Worm (Caenorhabditis elegans) whole organism, young adult: ENCODE measurements around the gene F49C12.5.

Experiments
- D2030.7 ChIP-seq: fragments of 200-800 bp; sonication (Bioruptor generic); IDR thresholded peaks from 2 replicates; pipeline ENCODE4 v1.3.6; 2022; ENCODE audit warnings: missing genetic modification reagents, missing genetic modification characterization, missing compliant biosample characterization
- F57A8.1 ChIP-seq: fragments of 200-800 bp; sonication (Bioruptor generic); optimal IDR thresholded peaks from 2 replicates; lab custom pipeline; 2018; ENCODE audit warnings: mild to moderate bottlenecking, missing genetic modification characterization, moderate library complexity, missing compliant biosample characterization
- ama-1 ChIP-seq, 3 experiments: fragments of 150-350 bp in 1 of 3; sonication (generic microtip) in 2 of 3; optimal IDR thresholded peaks; 2 replicates each; lab custom pipeline; 2014 to 2018; ENCODE audit warnings: missing biosample characterization in 2 of 3, missing genetic modification characterization in 2 of 3, missing genetic modification reagents in 2 of 3
- atf-7 ChIP-seq: sonication (generic microtip); optimal IDR thresholded peaks from 2 replicates; lab custom pipeline; 2017; ENCODE audit warnings: mild to moderate bottlenecking, missing genetic modification characterization, missing compliant biosample characterization
- dpl-1 ChIP-seq: fragments of 150-350 bp; optimal IDR thresholded peaks from 2 replicates; lab custom pipeline; 2014; ENCODE audit warnings: missing biosample characterization, missing genetic modification reagents, missing genetic modification characterization
- ets-4 ChIP-seq: fragments of 200-800 bp; sonication (Bioruptor generic); optimal IDR thresholded peaks from 2 replicates; lab custom pipeline; 2018; ENCODE audit warnings: mild to moderate bottlenecking, missing genetic modification characterization, missing compliant biosample characterization
- nhr-179 ChIP-seq: sonication (generic microtip); optimal IDR thresholded peaks from 2 replicates; lab custom pipeline; 2016; ENCODE audit warnings: mild to moderate bottlenecking, missing genetic modification characterization, missing compliant biosample characterization
- snpc-1.1 ChIP-seq: sonication (generic microtip); optimal IDR thresholded peaks from 2 replicates; lab custom pipeline; 2017; ENCODE audit warnings: missing genetic modification characterization, mild to moderate bottlenecking, missing compliant biosample characterization, antibody characterized with exemption, moderate library complexity, missing genotype, missing genetic modification reagents; ENCODE audit not compliant: insufficient read depth
- snpc-3.4 ChIP-seq: sonication (generic microtip); optimal IDR thresholded peaks from 2 replicates; lab custom pipeline; 2017; ENCODE audit warnings: missing genetic modification characterization, mild to moderate bottlenecking, missing compliant biosample characterization, antibody characterized with exemption, moderate library complexity, missing genotype, missing genetic modification reagents
- somi-1 ChIP-seq: fragments of 200-800 bp; sonication (Bioruptor generic); optimal IDR thresholded peaks from 2 replicates; lab custom pipeline; 2018; ENCODE audit warnings: mild to moderate bottlenecking, missing genetic modification characterization, missing compliant biosample characterization

- TF ChIP-seq ama-1 (optimal IDR thresholded peaks at IDR 0.05; lab: Kevin White, UChicago) (no peak), ama-1 (GFP tag; optimal IDR thresholded peaks at IDR 0.05; lab: Kevin White, UChicago) (no peak), snpc-1.1 (no peak), dpl-1 (GFP tag; lab: Kevin White, UChicago) (no peak), somi-1 (GFP tag; lab: Kevin White, UChicago) (no peak), atf-7 (tag; lab: Kevin White, UChicago) (no peak), D2030.7 (GFP tag; lab: Robert Waterston, UW) (no peak), nhr-179 (no peak), F57A8.1 (GFP tag; lab: Kevin White, UChicago) (no peak), ets-4 (GFP tag; lab: Kevin White, UChicago) (no peak), snpc-3.4 (no peak)
These were observed at the start of gene F49C12.5 for ce11 chrIV:9304617-9305016.
